Worm (Caenorhabditis elegans): ENCODE data around the gene Y38E10A.9.

DNA sequence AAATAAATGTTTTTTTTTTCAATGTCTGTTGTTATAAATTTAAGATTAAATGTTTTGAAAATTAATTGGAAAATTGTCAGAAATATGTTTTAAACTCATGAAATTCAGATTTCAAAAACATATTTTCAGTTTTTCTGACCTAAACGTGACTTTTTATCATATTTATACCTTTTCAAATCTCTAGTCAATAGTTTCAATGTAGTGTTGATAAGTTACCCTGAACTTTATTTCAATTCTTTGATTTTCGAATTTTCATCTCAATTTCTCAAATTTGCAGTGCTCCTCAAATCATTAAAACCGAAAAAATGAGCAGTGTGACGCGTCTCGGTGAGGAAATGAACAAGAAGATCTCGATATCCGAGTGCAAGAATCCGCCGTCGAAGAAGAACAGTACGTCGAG, 45.7 kb downstream of the Y38E10A.9 start, which contains the start of gene rgs-4:
- TF ChIP-seq tbx-9 (tag; optimal IDR thresholded peaks at IDR 0.05; ENCODE audit: borderline replicate concordance) (no peak), T26A5.8 (tag; optimal IDR thresholded peaks at IDR 0.05) (no peak), hlh-26 (GFP tag; conservative IDR thresholded peaks at IDR 0.05) (no peak), madf-3 (GFP tag; IDR thresholded peaks at IDR 0.05) (no peak), nfyb-1 (GFP tag; IDR thresholded peaks at IDR 0.05) (no peak), pha-4 (tag; optimal IDR thresholded peaks at IDR 0.05) (no peak), ama-1 (optimal IDR thresholded peaks at IDR 0.05) (no peak), ama-1 (GFP tag; optimal IDR thresholded peaks at IDR 0.05) (no peak), gei-17 (GFP tag; optimal IDR thresholded peaks at IDR 0.05) (no peak), Y95B8A.8 (GFP tag; IDR thresholded peaks at IDR 0.05) (no peak), nfya-1 (tag; optimal IDR thresholded peaks at IDR 0.05; ENCODE audit: borderline replicate concordance, insufficient read depth) (no peak), unc-62 (GFP tag; optimal IDR thresholded peaks at IDR 0.05) (no peak)

Measured in whole organism, young adult.